Worm (Caenorhabditis elegans): ENCODE measurements around the gene txt-18.

txt-18 gene

DNA sequence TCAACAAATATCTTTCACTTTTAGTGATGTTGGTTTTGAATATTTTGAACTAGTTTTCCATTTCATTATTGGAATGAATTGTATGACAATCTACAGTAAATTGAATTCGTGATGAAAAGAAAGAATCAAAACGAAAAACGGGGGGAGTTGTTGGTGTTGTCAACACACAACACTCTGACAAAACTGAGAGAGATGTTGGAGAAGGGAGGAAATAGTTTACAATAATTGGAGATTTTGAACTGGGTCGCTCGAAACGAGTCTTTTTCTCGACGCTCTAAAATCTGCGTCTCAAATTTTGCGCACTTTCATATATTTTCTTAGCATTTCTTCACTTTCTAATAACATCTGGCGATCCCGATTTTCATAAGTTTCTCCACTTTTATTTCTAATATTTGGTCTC, at the start of gene txt-18:
TSS of gene txt-18 (plus strand) at position 180 of the 400 bp plus-strand sequence.
- TF ChIP-seq ztf-23 (GFP tag; IDR thresholded peaks at IDR 0.05) (no peak), med-1 (GFP tag; optimal IDR thresholded peaks at IDR 0.05; ENCODE audit: insufficient read depth) (no peak), ref-1 (GFP tag; conservative IDR thresholded peaks at IDR 0.05) (no peak), tab-1 (GFP tag; IDR thresholded peaks at IDR 0.05) (no peak), ztf-29 (GFP tag; IDR thresholded peaks at IDR 0.05) (no peak), T22C8.4 (GFP tag; IDR thresholded peaks at IDR 0.05) (no peak), cog-1 (tag; optimal IDR thresholded peaks at IDR 0.05) (no peak), klf-2 (GFP tag; conservative IDR thresholded peaks at IDR 0.05) (no peak), flt-1 (GFP tag; IDR thresholded peaks at IDR 0.05) (no peak)

DNA sequence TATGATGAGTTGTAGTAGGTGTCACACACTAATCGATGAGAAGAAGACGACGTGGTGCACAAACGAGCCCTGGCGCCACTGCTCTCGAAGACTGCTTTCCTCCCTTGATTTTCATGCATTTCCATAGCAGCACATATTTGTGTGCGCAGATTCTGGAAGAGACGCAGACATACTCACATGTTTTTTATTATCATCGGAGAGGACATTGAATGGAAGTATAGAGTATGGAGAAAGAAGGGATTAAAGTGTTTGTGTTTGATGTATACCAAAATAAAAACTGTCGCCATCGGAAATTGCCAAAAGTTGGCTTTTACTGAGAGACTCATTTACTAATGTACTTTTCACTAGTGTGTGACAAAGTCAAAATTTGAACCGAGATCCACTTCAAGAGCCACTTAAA, 49.6 kb upstream of the txt-18 start, which contains the start of gene mps-1:
TSS of gene mps-1 (minus strand) at position 101 of the 400 bp plus-strand sequence.
- TF ChIP-seq ztf-23 (GFP tag; IDR thresholded peaks at IDR 0.05) = no peak
- no peak for TF ChIP-seq flt-1 (GFP tag; IDR thresholded peaks at IDR 0.05)
- TF ChIP-seq tab-1 (GFP tag; IDR thresholded peaks at IDR 0.05) = no peak
- no peak for TF ChIP-seq ref-1 (GFP tag; conservative IDR thresholded peaks at IDR 0.05)
- TF ChIP-seq T22C8.4 (GFP tag; IDR thresholded peaks at IDR 0.05) = no peak
- TF ChIP-seq med-1 (GFP tag; optimal IDR thresholded peaks at IDR 0.05; ENCODE audit: insufficient read depth) = no peak
- no peak for TF ChIP-seq cog-1 (tag; optimal IDR thresholded peaks at IDR 0.05)
- no peak for TF ChIP-seq ztf-29 (GFP tag; IDR thresholded peaks at IDR 0.05)
- no peak for TF ChIP-seq klf-2 (GFP tag; conservative IDR thresholded peaks at IDR 0.05)

- no peak for TF ChIP-seq ztf-29 (GFP tag; IDR thresholded peaks at IDR 0.05)
- TF ChIP-seq tab-1 (GFP tag; IDR thresholded peaks at IDR 0.05) = no peak
- TF ChIP-seq med-1 (GFP tag; optimal IDR thresholded peaks at IDR 0.05; ENCODE audit: insufficient read depth) = no peak
- TF ChIP-seq flt-1 (GFP tag; IDR thresholded peaks at IDR 0.05) = no peak
- TF ChIP-seq cog-1 (tag; optimal IDR thresholded peaks at IDR 0.05) = no peak
- no peak for TF ChIP-seq klf-2 (GFP tag; conservative IDR thresholded peaks at IDR 0.05)
- TF ChIP-seq ztf-23 (GFP tag; IDR thresholded peaks at IDR 0.05) = no peak
- no peak for TF ChIP-seq ref-1 (GFP tag; conservative IDR thresholded peaks at IDR 0.05)
- TF ChIP-seq T22C8.4 (GFP tag; IDR thresholded peaks at IDR 0.05) = no peak
These were observed 40.6 kb upstream of the txt-18 start, which contains the start of gene C29F5.1 for ce11 chrII:6303209-6303740. Gene C29F5.1, plus strand, starts transcription at chrII:6303525.

DNA sequence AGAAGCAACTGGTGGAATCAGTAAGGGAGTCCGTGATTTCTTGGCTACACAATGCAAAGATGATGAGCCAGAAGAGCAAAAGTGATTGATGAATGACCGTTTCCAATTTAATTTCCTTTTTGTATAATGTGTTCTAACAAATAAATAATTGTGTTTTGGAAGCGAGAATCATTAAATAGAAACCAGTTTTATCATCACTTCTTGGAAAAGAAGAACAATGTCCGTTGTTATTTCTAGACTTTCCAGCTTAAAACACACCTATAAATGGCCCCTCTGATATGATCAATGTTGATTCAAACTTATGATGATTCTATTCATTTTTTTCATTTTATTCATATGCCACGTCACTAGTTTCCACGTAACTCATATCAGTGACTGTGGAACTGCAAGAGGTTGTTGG, 37.7 kb upstream of the txt-18 start, which contains the start of gene C29F5.8:
TSS of gene C29F5.8 (plus strand) at position 301 of the 400 bp plus-strand sequence.
- TF ChIP-seq med-1 (GFP tag; optimal IDR thresholded peaks at IDR 0.05; ENCODE audit: insufficient read depth) (no peak), ztf-23 (GFP tag; IDR thresholded peaks at IDR 0.05) (no peak), tab-1 (GFP tag; IDR thresholded peaks at IDR 0.05) (no peak), T22C8.4 (GFP tag; IDR thresholded peaks at IDR 0.05) (no peak), klf-2 (GFP tag; conservative IDR thresholded peaks at IDR 0.05) (no peak), flt-1 (GFP tag; IDR thresholded peaks at IDR 0.05) (no peak), ref-1 (GFP tag; conservative IDR thresholded peaks at IDR 0.05) (no peak), ztf-29 (GFP tag; IDR thresholded peaks at IDR 0.05) (no peak), cog-1 (tag; optimal IDR thresholded peaks at IDR 0.05) (no peak)

DNA sequence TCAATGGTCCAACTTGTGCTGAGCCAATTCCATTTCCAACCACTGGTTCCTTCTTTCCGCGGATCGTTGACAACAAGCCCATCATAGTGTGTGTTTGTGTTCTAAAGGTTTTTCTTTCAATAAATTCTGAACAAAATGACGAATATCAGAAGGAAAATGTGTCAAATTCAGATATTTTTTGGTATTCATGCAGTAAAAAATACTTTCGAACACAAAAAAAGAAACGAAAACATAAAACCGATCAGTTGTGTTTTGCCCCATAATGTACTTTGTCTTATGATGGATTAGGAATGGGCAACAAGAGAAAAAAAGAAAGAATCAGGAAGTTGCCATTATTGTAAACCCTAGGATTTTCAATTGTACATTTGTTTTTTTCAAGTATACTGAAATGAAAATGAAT, 34.7 kb upstream of the txt-18 start, which contains the start of gene glb-10:
TSS of gene glb-10 (minus strand) at position 101 of the 400 bp plus-strand sequence.
- TF ChIP-seq klf-2 (GFP tag; conservative IDR thresholded peaks at IDR 0.05) = no peak
- TF ChIP-seq cog-1 (tag; optimal IDR thresholded peaks at IDR 0.05) = no peak
- TF ChIP-seq ztf-29 (GFP tag; IDR thresholded peaks at IDR 0.05) = no peak
- TF ChIP-seq T22C8.4 (GFP tag; IDR thresholded peaks at IDR 0.05) = no peak
- no peak for TF ChIP-seq ztf-23 (GFP tag; IDR thresholded peaks at IDR 0.05)
- no peak for TF ChIP-seq tab-1 (GFP tag; IDR thresholded peaks at IDR 0.05)
- no peak for TF ChIP-seq med-1 (GFP tag; optimal IDR thresholded peaks at IDR 0.05; ENCODE audit: insufficient read depth)
- TF ChIP-seq flt-1 (GFP tag; IDR thresholded peaks at IDR 0.05) = no peak
- TF ChIP-seq ref-1 (GFP tag; conservative IDR thresholded peaks at IDR 0.05) = no peak

ce11 chrII:6311459-6311858, 32.4 kb upstream of the txt-18 start:
- TF ChIP-seq ztf-23 (GFP tag; IDR thresholded peaks at IDR 0.05) (no peak), klf-2 (GFP tag; conservative IDR thresholded peaks at IDR 0.05) (no peak), flt-1 (GFP tag; IDR thresholded peaks at IDR 0.05) (no peak), ztf-29 (GFP tag; IDR thresholded peaks at IDR 0.05) (no peak), tab-1 (GFP tag; IDR thresholded peaks at IDR 0.05) (no peak)

ce11 chrII:6311888-6312287, 32.0 kb upstream of the txt-18 start:
- TF ChIP-seq klf-2 (GFP tag; conservative IDR thresholded peaks at IDR 0.05) = no peak

- TF ChIP-seq tab-1 (GFP tag; IDR thresholded peaks at IDR 0.05) (no peak), ref-1 (GFP tag; conservative IDR thresholded peaks at IDR 0.05) (no peak)
These were observed 23.1 kb upstream of the txt-18 start, which contains the start of gene efr-3 for ce11 chrII:6320655-6321388. Gene efr-3, minus strand, starts transcription at chrII:6321159.

DNA sequence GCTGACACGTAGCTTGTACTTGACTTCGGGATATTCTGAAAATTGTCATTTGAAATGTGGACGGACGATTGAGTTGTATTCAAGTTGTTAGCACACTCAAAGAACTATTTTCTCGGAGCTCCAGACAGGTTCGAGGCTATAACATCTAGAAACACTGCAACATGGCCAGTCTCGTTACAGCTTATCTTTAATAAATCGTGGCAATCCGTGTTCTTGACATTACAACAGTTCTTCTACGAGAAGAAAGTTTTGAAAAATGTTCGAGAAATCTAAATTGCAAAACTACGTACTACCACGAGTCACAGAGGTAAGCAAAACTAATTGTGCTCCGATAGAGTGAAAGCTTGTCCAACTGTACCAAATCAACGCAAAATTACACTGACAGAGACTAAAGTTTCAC, 21.8 kb upstream of the txt-18 start:
- no peak for TF ChIP-seq ref-1 (GFP tag; conservative IDR thresholded peaks at IDR 0.05)
- TF ChIP-seq flt-1 (GFP tag; IDR thresholded peaks at IDR 0.05) = no peak
- no peak for TF ChIP-seq med-1 (GFP tag; optimal IDR thresholded peaks at IDR 0.05; ENCODE audit: insufficient read depth)
- no peak for TF ChIP-seq T22C8.4 (GFP tag; IDR thresholded peaks at IDR 0.05)
- no peak for TF ChIP-seq ztf-23 (GFP tag; IDR thresholded peaks at IDR 0.05)
- TF ChIP-seq tab-1 (GFP tag; IDR thresholded peaks at IDR 0.05) = no peak
- TF ChIP-seq cog-1 (tag; optimal IDR thresholded peaks at IDR 0.05) = no peak
- TF ChIP-seq ztf-29 (GFP tag; IDR thresholded peaks at IDR 0.05) = no peak
- TF ChIP-seq klf-2 (GFP tag; conservative IDR thresholded peaks at IDR 0.05) = no peak

ce11 chrII:6322979-6323378, 20.9 kb upstream of the txt-18 start, which contains the start of gene C32D5.4:
Gene C32D5.4, minus strand, starts transcription at chrII:6323079.
- no peak for TF ChIP-seq ztf-29 (GFP tag; IDR thresholded peaks at IDR 0.05)
- TF ChIP-seq tab-1 (GFP tag; IDR thresholded peaks at IDR 0.05) = no peak
- TF ChIP-seq cog-1 (tag; optimal IDR thresholded peaks at IDR 0.05) = no peak
- no peak for TF ChIP-seq T22C8.4 (GFP tag; IDR thresholded peaks at IDR 0.05)
- TF ChIP-seq ref-1 (GFP tag; conservative IDR thresholded peaks at IDR 0.05) = no peak
- no peak for TF ChIP-seq med-1 (GFP tag; optimal IDR thresholded peaks at IDR 0.05; ENCODE audit: insufficient read depth)
- TF ChIP-seq flt-1 (GFP tag; IDR thresholded peaks at IDR 0.05) = no peak
- TF ChIP-seq ztf-23 (GFP tag; IDR thresholded peaks at IDR 0.05) = no peak
- no peak for TF ChIP-seq klf-2 (GFP tag; conservative IDR thresholded peaks at IDR 0.05)

All from whole organism, midembryonic.